Worm (Caenorhabditis elegans): ENCODE measurements around the gene asna-1.

Gene asna-1

DNA sequence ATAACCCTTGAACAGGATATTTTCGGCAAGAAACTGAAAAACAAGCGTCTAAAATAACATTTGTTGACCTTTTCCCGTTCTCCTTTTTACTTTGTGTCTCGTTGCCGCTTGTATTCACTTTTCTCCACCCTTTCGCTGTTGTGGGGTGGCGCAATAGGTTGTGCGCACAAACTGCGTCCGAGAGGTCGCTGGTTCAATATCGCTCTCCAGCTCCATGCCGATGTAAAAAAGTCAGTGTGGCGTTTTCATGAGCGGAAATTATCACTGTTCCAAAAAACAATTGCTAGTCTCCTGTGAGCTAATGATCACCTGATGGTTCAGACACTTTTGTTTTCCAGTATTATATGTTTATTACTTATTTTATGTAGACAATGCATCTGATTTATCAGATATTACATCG is 42.7 kb downstream of the asna-1 start:
- TF ChIP-seq dao-5 (tag; optimal IDR thresholded peaks at IDR 0.05): peak; percentile 4
- peak; percentile 92 for TF ChIP-seq him-1 (tag; optimal IDR thresholded peaks at IDR 0.05)
- TF ChIP-seq W03F9.2 (tag; optimal IDR thresholded peaks at IDR 0.05): peak; percentile 31

- TF ChIP-seq dao-5 (tag; optimal IDR thresholded peaks at IDR 0.05) (no peak), W03F9.2 (tag; optimal IDR thresholded peaks at IDR 0.05) (no peak), him-1 (tag; optimal IDR thresholded peaks at IDR 0.05) (no peak)
These were observed 49.5 kb downstream of the asna-1 start, which contains the start of gene dhrr-1 for ce11 chrIII:8944357-8944756. dhrr-1 (plus strand) TSS chrIII:8944657.

Data from whole organism, L4/young adult.